Fruit fly (Drosophila melanogaster) whole organism, pupa: ENCODE data around the gene CIAPIN1.

Experiments
- CG10348 ChIP-seq: fragments of 200-800 bp; sonication (Bioruptor generic); IDR thresholded peaks from 2 replicates; pipeline ENCODE4 v1.3.6; 2022; ENCODE audit warnings: missing biosample characterization, missing genetic modification characterization
- CG12605 ChIP-seq: fragments of 200-800 bp; sonication (Bioruptor generic); IDR thresholded peaks from 2 replicates; pipeline ENCODE4 v1.3.6; 2022; ENCODE audit warnings: missing biosample characterization, missing genetic modification characterization
- CG13204 ChIP-seq: fragments of 200-800 bp; sonication (Bioruptor generic); optimal IDR thresholded peaks from 2 replicates; lab custom pipeline; 2018; ENCODE audit warnings: missing biosample characterization, mild to moderate bottlenecking, missing genetic modification characterization, moderate library complexity
- CG14655 ChIP-seq: fragments of 200-800 bp; sonication (Bioruptor generic); optimal IDR thresholded peaks from 3 replicates; lab custom pipeline; 2017; ENCODE audit warnings: mild to moderate bottlenecking, missing biosample characterization, missing genetic modification reagents, missing genetic modification characterization
- CG15710 ChIP-seq: fragments of 200-800 bp; sonication (Bioruptor generic); optimal IDR thresholded peaks from 2 replicates; lab custom pipeline; 2018; ENCODE audit warnings: missing biosample characterization, mild to moderate bottlenecking, missing genetic modification characterization, moderate library complexity
- CG17806 ChIP-seq: fragments of 200-800 bp; sonication (Bioruptor generic); optimal IDR thresholded peaks from 2 replicates; lab custom pipeline; 2018; ENCODE audit warnings: missing biosample characterization, mild to moderate bottlenecking, missing genetic modification characterization, moderate library complexity
- CG32121 ChIP-seq: fragments of 200-800 bp; sonication (Bioruptor generic); IDR thresholded peaks from 2 replicates; pipeline ENCODE4 v1.3.6; 2022; ENCODE audit warnings: missing biosample characterization, missing genetic modification characterization
- CG34367 ChIP-seq: fragments of 200-800 bp; sonication (Bioruptor generic); optimal IDR thresholded peaks from 2 replicates; lab custom pipeline; 2018; ENCODE audit warnings: missing biosample characterization, mild to moderate bottlenecking, missing genetic modification characterization
- CG4496 ChIP-seq: fragments of 200-800 bp; sonication (Bioruptor generic); IDR thresholded peaks from 3 replicates; pipeline ENCODE4 v1.3.6; 2022; ENCODE audit warnings: missing biosample characterization, missing genetic modification characterization
- CG8159 ChIP-seq: fragments of 200-800 bp; sonication (Bioruptor generic); optimal IDR thresholded peaks from 3 replicates; lab custom pipeline; 2018; ENCODE audit warnings: missing biosample characterization, mild to moderate bottlenecking, missing genetic modification characterization, moderate library complexity
- CG8301 ChIP-seq: fragments of 200-800 bp; sonication (Bioruptor generic); optimal IDR thresholded peaks from 2 replicates; lab custom pipeline; 2018; ENCODE audit warnings: missing biosample characterization, mild to moderate bottlenecking, missing genetic modification characterization
- CG9948 ChIP-seq: fragments of 200-800 bp; sonication (Bioruptor generic); optimal IDR thresholded peaks from 2 replicates; lab custom pipeline; 2018; ENCODE audit warnings: missing biosample characterization, mild to moderate bottlenecking, missing genetic modification characterization, moderate library complexity
- D1 ChIP-seq: fragments of 200-800 bp; sonication (Bioruptor generic); optimal IDR thresholded peaks from 2 replicates; lab custom pipeline; 2018; ENCODE audit warnings: missing biosample characterization, mild to moderate bottlenecking, missing genetic modification characterization, moderate library complexity
- EcR ChIP-seq: fragments of 200-800 bp; sonication (Bioruptor generic); optimal IDR thresholded peaks from 3 replicates; lab custom pipeline; 2019; ENCODE audit warnings: missing biosample characterization, missing genetic modification characterization, mild to moderate bottlenecking, moderate library complexity, missing genetic modification reagents
- Ets98B ChIP-seq: fragments of 200-800 bp; sonication (Bioruptor generic); IDR thresholded peaks from 2 replicates; pipeline ENCODE4 v1.3.6; 2022; ENCODE audit warnings: missing biosample characterization, missing genetic modification characterization
- Pif1A ChIP-seq: fragments of 200-800 bp; sonication (Bioruptor generic); optimal IDR thresholded peaks from 3 replicates; lab custom pipeline; 2016; ENCODE audit warnings: missing biosample characterization, missing genetic modification characterization
- Pif1B ChIP-seq: fragments of 200-800 bp; sonication (Bioruptor generic); optimal IDR thresholded peaks from 3 replicates; lab custom pipeline; 2016; ENCODE audit warnings: missing biosample characterization, missing genetic modification characterization
- Snoo ChIP-seq: fragments of 200-800 bp; sonication (Bioruptor generic); optimal IDR thresholded peaks from 3 replicates; lab custom pipeline; 2017; ENCODE audit warnings: missing biosample characterization, mild to moderate bottlenecking, missing genetic modification characterization, inconsistent platforms
- fd96Ca ChIP-seq: fragments of 200-800 bp; sonication (Bioruptor generic); IDR thresholded peaks from 3 replicates; pipeline ENCODE4 v1.3.6; 2022; ENCODE audit warnings: missing biosample characterization, missing genetic modification characterization
- gl ChIP-seq: fragments of 200-800 bp; sonication (Bioruptor generic); optimal IDR thresholded peaks from 2 replicates; lab custom pipeline; 2018; ENCODE audit warnings: missing biosample characterization, mild to moderate bottlenecking, missing genetic modification characterization
- rn ChIP-seq: fragments of 200-800 bp; sonication (Bioruptor generic); IDR thresholded peaks from 2 replicates; pipeline ENCODE4 v1.3.6; 2022; ENCODE audit warnings: missing biosample characterization, missing genetic modification characterization

CIAPIN1 gene

dm6 chr2L:15056359-15057220, 17.9 kb upstream of the CIAPIN1 start:
- TF ChIP-seq rn (GFP tag; lab: Robert Waterston, UW) (peak; percentile 54; the same call in 1 of the 2 replicates), CG17806 (tag; lab: Kevin White, UChicago) (peak; percentile 84), CG15710 (tag; lab: Kevin White, UChicago) (peak; percentile 82), EcR (GFP tag; lab: Kevin White, UChicago) (no peak), fd96Ca (GFP tag; lab: Robert Waterston, UW) (no peak), CG34367 (peak; percentile 60), CG9948 (tag; lab: Kevin White, UChicago) (peak; percentile 87), Pif1A (GFP tag; lab: Kevin White, UChicago) (peak; percentile 72), CG10348 (GFP tag; lab: Robert Waterston, UW) (peak; percentile 17; the same call in 1 of the 2 replicates), CG4496 (GFP tag; lab: Robert Waterston, UW) (peak; percentile 88), Ets98B (GFP tag; lab: Robert Waterston, UW) (peak; percentile 72), CG32121 (GFP tag; lab: Robert Waterston, UW) (peak; percentile 83; the same call in 1 of the 2 replicates), gl (peak; percentile 68), CG8301 (tag; lab: Kevin White, UChicago) (peak; percentile 89), D1 (tag; lab: Kevin White, UChicago) (peak; percentile 80), CG14655 (GFP tag; lab: Kevin White, UChicago) (peak; percentile 92), CG12605 (GFP tag; lab: Robert Waterston, UW) (peak; percentile 82), CG13204 (GFP tag; lab: Kevin White, UChicago) (peak; percentile 88), Pif1B (GFP tag; lab: Kevin White, UChicago) (peak; percentile 89), CG8159 (tag; lab: Kevin White, UChicago) (peak; percentile 93), Snoo (tag; lab: Kevin White, UChicago) (peak; percentile 87)

- TF ChIP-seq fd96Ca (GFP tag; lab: Robert Waterston, UW) (no peak), CG4496 (GFP tag; lab: Robert Waterston, UW) (no peak), CG15710 (tag; lab: Kevin White, UChicago) (no peak), CG13204 (GFP tag; lab: Kevin White, UChicago) (no peak), Pif1A (GFP tag; lab: Kevin White, UChicago) (no peak), Snoo (tag; lab: Kevin White, UChicago) (no peak), CG8301 (tag; lab: Kevin White, UChicago) (no peak), CG17806 (tag; lab: Kevin White, UChicago) (no peak), Pif1B (GFP tag; lab: Kevin White, UChicago) (no peak), CG14655 (GFP tag; lab: Kevin White, UChicago) (no peak), rn (GFP tag; lab: Robert Waterston, UW) (no peak), CG8159 (tag; lab: Kevin White, UChicago) (no peak)
- TF ChIP-seq, all 21 proteins: peak for 0
Observed at dm6 chr2L:15055105-15055504, 16.4 kb upstream of the CIAPIN1 start.

dm6 chr2L:15052805-15053388, 14.2 kb upstream of the CIAPIN1 start:
- TF ChIP-seq CG4496 (GFP tag; lab: Robert Waterston, UW) (0 out of 3 replicates have a peak, but pooled peaks have one; percentile 22), D1 (tag; lab: Kevin White, UChicago) (no peak), fd96Ca (GFP tag; lab: Robert Waterston, UW) (no peak)
- TF ChIP-seq, all 21 proteins: peak for 1

- TF ChIP-seq CG17806 (tag; lab: Kevin White, UChicago), result no peak
- TF ChIP-seq rn (GFP tag; lab: Robert Waterston, UW), result no peak
- TF ChIP-seq CG9948 (tag; lab: Kevin White, UChicago), result no peak
- no peak for TF ChIP-seq CG12605 (GFP tag; lab: Robert Waterston, UW)
- TF ChIP-seq CG13204 (GFP tag; lab: Kevin White, UChicago), result no peak
- no peak for TF ChIP-seq Pif1B (GFP tag; lab: Kevin White, UChicago)
- no peak for TF ChIP-seq CG4496 (GFP tag; lab: Robert Waterston, UW)
- TF ChIP-seq fd96Ca (GFP tag; lab: Robert Waterston, UW), result no peak
- no peak for TF ChIP-seq CG8159 (tag; lab: Kevin White, UChicago)
- no peak for TF ChIP-seq gl
- no peak for TF ChIP-seq CG10348 (GFP tag; lab: Robert Waterston, UW)
- TF ChIP-seq Snoo (tag; lab: Kevin White, UChicago), result no peak
Observed at dm6 chr2L:15043718-15044117, 5.1 kb upstream of the CIAPIN1 start.

dm6 chr2L:15039309-15039772, 680 bp upstream of the CIAPIN1 start:
- TF ChIP-seq EcR (GFP tag; lab: Kevin White, UChicago) (no peak), CG32121 (GFP tag; lab: Robert Waterston, UW) (no peak), CG8159 (tag; lab: Kevin White, UChicago) (no peak), CG4496 (GFP tag; lab: Robert Waterston, UW) (peak; percentile 42; the same call in 1 of the 3 replicates)
